Fruit fly (Drosophila melanogaster) ovary, adult (tissue): ENCODE results near the gene Hand.

Source experiments
- CG17801 ChIP-seq: fragments of 200-800 bp; optimal IDR thresholded peaks from 2 replicates; lab custom pipeline; 2019; ENCODE audit warnings: missing biosample characterization, mild to moderate bottlenecking, missing genetic modification characterization, moderate library complexity; ENCODE audit not compliant: partially characterized antibody

Gene Hand

dm6 chr2L:10292066-10292560 lies 3.1 kb downstream of the Hand start, which contains the start of gene Ufd4:
Gene Ufd4 (minus strand): TSS chr2L:10292365.
- peak; percentile 65 for TF ChIP-seq CG17801

- TF ChIP-seq CG17801, result no peak
Observed at dm6 chr2L:10291276-10291675, 3.9 kb downstream of the Hand start.

- TF ChIP-seq CG17801, result no peak
Observed at dm6 chr2L:10280772-10281171, 14.4 kb downstream of the Hand start, which contains the start of gene CG34043. Gene CG34043 (minus strand): TSS chr2L:10280872.

dm6 chr2L:10278658-10279057 lies 16.5 kb downstream of the Hand start, which contains the start of gene Utx:
Gene Utx (minus strand): TSS chr2L:10278811.
- peak; percentile 26 for TF ChIP-seq CG17801

dm6 chr2L:10277362-10277761 lies 17.8 kb downstream of the Hand start:
- TF ChIP-seq CG17801, result peak; percentile 37

- no peak for TF ChIP-seq CG17801
Observed at dm6 chr2L:10276846-10277245, 18.3 kb downstream of the Hand start.

dm6 chr2L:10276436-10276835 lies 18.7 kb downstream of the Hand start:
- peak; percentile 79 for TF ChIP-seq CG17801

dm6 chr2L:10272224-10272623 lies 23.0 kb downstream of the Hand start, which contains the start of gene trk:
Gene trk (minus strand): TSS chr2L:10272324.
- peak; percentile 34 for TF ChIP-seq CG17801

dm6 chr2L:10269854-10270253 lies 25.3 kb downstream of the Hand start, which contains the start of gene Mulk:
Gene Mulk (plus strand): TSS chr2L:10270051.
- TF ChIP-seq CG17801, result no peak

- no peak for TF ChIP-seq CG17801
Observed at dm6 chr2L:10268688-10269087, 26.5 kb downstream of the Hand start, which contains the start of gene CG4957. Gene CG4957 (plus strand): TSS chr2L:10268872.

dm6 chr2L:10266511-10266910 lies 28.7 kb downstream of the Hand start, which contains the start of gene CG4953:
Gene CG4953 (plus strand): TSS chr2L:10266703.
- no peak for TF ChIP-seq CG17801

- TF ChIP-seq CG17801, result peak; percentile 21
Observed at dm6 chr2L:10265129-10265528, 30.1 kb downstream of the Hand start, which contains the start of gene Mob3. Gene Mob3 (plus strand): TSS chr2L:10265336.

- TF ChIP-seq CG17801, result no peak
Observed at dm6 chr2L:10263830-10264634, 31.2 kb downstream of the Hand start, which contains the start of gene REPTOR-BP. Gene REPTOR-BP (plus strand): TSS chr2L:10264125.

- TF ChIP-seq CG17801, result no peak
Observed at dm6 chr2L:10263343-10263744, 31.8 kb downstream of the Hand start, which contains the start of gene Rsf1. Gene Rsf1 (minus strand): TSS chr2L:10263554.

dm6 chr2L:10261774-10262173 lies 33.4 kb downstream of the Hand start:
- no peak for TF ChIP-seq CG17801

dm6 chr2L:10260750-10261493 lies 34.3 kb downstream of the Hand start, which contains the start of gene Pten:
Gene Pten (minus strand): TSS chr2L:10261049.
- peak; percentile 26 for TF ChIP-seq CG17801
